Worm (Caenorhabditis elegans) whole organism, early embryonic: Measurements from ENCODE around the gene K02D10.3.

Experiments
- B0310.2 ChIP-seq: sonication (generic microtip); optimal IDR thresholded peaks from 2 replicates; lab custom pipeline; 2016; ENCODE audit warnings: mild to moderate bottlenecking, missing genetic modification characterization, missing compliant biosample characterization
- F13C5.2 ChIP-seq: sonication (generic microtip); optimal IDR thresholded peaks from 2 replicates; lab custom pipeline; 2017; ENCODE audit warnings: mild to moderate bottlenecking, missing genetic modification characterization, inconsistent platforms, missing compliant biosample characterization
- aly-1 ChIP-seq: sonication (generic microtip); optimal IDR thresholded peaks from 2 replicates; lab custom pipeline; 2016; ENCODE audit warnings: missing genetic modification characterization, missing compliant biosample characterization
- ama-1 ChIP-seq: fragments of 150-350 bp; optimal IDR thresholded peaks from 2 replicates; lab custom pipeline; 2014
- ceh-13 ChIP-seq: fragments of 200-800 bp; sonication (Bioruptor generic); optimal IDR thresholded peaks from 2 replicates; lab custom pipeline; 2018; ENCODE audit warnings: mild to moderate bottlenecking, missing genetic modification characterization, missing compliant biosample characterization
- ceh-36 ChIP-seq: sonication (generic microtip); optimal IDR thresholded peaks from 2 replicates; lab custom pipeline; 2016; ENCODE audit warnings: missing genetic modification characterization, inconsistent platforms, missing compliant biosample characterization
- ets-7 ChIP-seq: sonication (generic microtip); optimal IDR thresholded peaks from 2 replicates; lab custom pipeline; 2016; ENCODE audit warnings: missing genotype, missing genetic modification characterization, missing compliant biosample characterization
- flt-1 ChIP-seq: fragments of 200-800 bp; sonication (Bioruptor generic); IDR thresholded peaks from 2 replicates; pipeline ENCODE4 v1.3.6; 2022; ENCODE audit warnings: missing genetic modification characterization, missing compliant biosample characterization
- hmbx-1 ChIP-seq: sonication (generic microtip); optimal IDR thresholded peaks from 2 replicates; lab custom pipeline; 2016; ENCODE audit warnings: mild to moderate bottlenecking, missing genetic modification characterization, missing compliant biosample characterization
- hmg-4 ChIP-seq: fragments of 200-800 bp; sonication (Bioruptor generic); optimal IDR thresholded peaks from 2 replicates; lab custom pipeline; 2018; ENCODE audit warnings: mild to moderate bottlenecking, missing genetic modification characterization, missing compliant biosample characterization
- hnd-1 ChIP-seq: sonication (generic microtip); optimal IDR thresholded peaks from 2 replicates; lab custom pipeline; 2016; ENCODE audit warnings: missing genetic modification characterization, missing compliant biosample characterization
- pes-1 ChIP-seq: fragments of 200-800 bp; sonication (Bioruptor generic); IDR thresholded peaks from 2 replicates; pipeline ENCODE4 v1.3.6; 2022; ENCODE audit warnings: missing genetic modification reagents, missing genetic modification characterization, missing compliant biosample characterization
- scrt-1 ChIP-seq: fragments of 200-800 bp; sonication (Bioruptor generic); IDR thresholded peaks from 2 replicates; pipeline ENCODE4 v1.3.6; 2022; ENCODE audit warnings: missing genetic modification characterization, missing compliant biosample characterization
- sea-1 ChIP-seq: fragments of 200-800 bp; sonication (Bioruptor generic); conservative IDR thresholded peaks from 2 replicates; pipeline ENCODE4 v1.3.6; 2022; ENCODE audit warnings: missing genetic modification characterization, missing compliant biosample characterization
- tbx-11 ChIP-seq: fragments of 200-800 bp; sonication (Bioruptor generic); IDR thresholded peaks from 2 replicates; pipeline ENCODE4 v1.3.6; 2022; ENCODE audit warnings: missing genetic modification characterization, missing compliant biosample characterization
- tbx-37 ChIP-seq: fragments of 200-800 bp; sonication (Bioruptor generic); conservative IDR thresholded peaks from 2 replicates; pipeline ENCODE4 v1.3.6; 2022; ENCODE audit warnings: missing genetic modification reagents, missing genetic modification characterization, missing compliant biosample characterization
- tra-4 ChIP-seq: sonication (generic microtip); optimal IDR thresholded peaks from 2 replicates; lab custom pipeline; 2017; ENCODE audit warnings: missing genetic modification characterization, missing compliant biosample characterization

Gene K02D10.3

DNA sequence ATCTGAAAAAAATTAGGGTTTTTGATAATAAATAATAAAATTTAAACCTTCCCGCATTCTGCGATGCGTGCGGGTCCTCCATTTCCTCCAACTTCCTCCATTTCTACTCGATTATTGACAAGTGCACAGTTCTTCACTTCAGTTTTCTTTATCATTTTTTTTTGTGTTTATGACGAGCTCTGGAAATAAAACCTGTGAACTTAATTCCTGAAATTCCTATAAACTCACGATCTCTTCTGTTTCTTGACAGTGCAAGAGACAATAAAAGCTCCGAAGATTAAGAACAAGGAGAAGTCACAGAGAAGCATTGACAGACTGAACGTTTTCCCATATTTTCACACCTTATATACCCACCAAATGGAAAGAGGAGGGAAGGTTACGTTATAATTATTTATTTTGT lies at the start of gene K02D10.3:
K02D10.3 (minus strand) TSS at position 101 of the 400 bp plus-strand sequence.
- no peak for TF ChIP-seq ceh-13 (GFP tag; lab: Kevin White, UChicago)

DNA sequence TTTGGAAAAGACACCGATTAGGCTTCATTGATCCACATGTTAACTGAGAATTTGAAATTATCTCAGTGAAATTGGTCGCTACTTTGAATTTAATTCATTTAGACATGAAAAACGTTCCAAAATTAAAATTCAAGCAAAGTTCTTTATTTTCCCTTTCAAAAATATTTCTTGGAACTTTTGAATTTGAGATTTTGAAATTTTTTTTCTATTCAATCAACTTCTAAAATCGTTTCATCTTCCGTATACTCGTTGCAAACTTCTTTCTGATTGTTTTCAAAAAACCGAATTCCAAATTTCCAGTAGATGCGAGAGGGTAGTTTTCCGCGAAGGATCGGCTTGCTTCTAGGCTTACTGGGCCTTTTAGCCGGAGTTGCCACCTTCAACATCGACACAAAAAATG lies 46.8 kb upstream of the K02D10.3 start, which contains the start of gene pat-2:
pat-2 (plus strand) TSS at position 301 of the 400 bp plus-strand sequence.
- no peak for TF ChIP-seq tbx-11 (GFP tag; lab: Robert Waterston, UW)
- TF ChIP-seq flt-1 (GFP tag; lab: Robert Waterston, UW): no peak
- no peak for TF ChIP-seq hmg-4 (GFP tag; lab: Kevin White, UChicago)
- no peak for TF ChIP-seq tbx-37 (GFP tag; lab: Robert Waterston, UW)
- no peak for TF ChIP-seq scrt-1 (GFP tag; lab: Robert Waterston, UW)
- TF ChIP-seq ceh-13 (GFP tag; lab: Kevin White, UChicago): no peak
- TF ChIP-seq hmbx-1 (tag; lab: Kevin White, UChicago): no peak
- no peak for TF ChIP-seq pes-1 (GFP tag; lab: Robert Waterston, UW)

DNA sequence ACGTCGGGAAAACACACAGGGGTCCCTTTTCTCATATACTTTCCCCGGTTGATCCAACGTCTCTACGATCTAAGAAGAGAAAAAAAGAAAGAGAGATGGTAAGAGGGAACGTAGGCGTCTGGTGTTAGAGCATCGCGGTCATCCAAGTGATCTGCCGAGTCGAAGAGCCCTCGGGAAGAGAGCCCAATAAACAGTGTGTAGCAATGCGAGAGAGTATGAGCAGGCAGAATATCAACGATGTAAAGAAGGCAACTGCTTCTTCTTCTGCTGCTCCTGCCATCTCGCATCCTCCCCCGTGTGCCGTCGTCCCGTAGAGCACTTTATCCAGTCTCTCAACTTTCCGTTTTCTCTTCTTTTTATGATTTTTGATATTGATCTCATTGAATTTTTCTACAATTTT lies 43.9 kb upstream of the K02D10.3 start:
- TF ChIP-seq ceh-36: no peak

DNA sequence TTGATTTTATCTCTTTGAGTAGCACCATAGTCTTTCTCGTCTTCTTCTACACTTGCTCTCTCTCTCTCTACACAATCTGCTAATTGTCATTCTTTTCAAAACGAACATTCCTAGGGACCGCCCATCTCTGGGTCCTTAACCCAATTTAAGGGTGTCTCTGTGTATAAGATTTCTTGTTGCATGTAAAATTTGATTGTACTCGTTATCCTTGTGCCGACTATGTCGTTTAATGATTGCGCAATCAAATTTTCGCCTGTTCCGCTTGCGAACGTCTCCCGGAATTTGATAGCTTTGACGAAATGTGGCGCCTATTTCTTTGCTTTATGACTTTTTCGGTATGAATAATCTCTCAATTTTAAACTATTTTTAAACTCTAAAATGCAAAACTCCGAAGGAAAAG lies 39.4 kb upstream of the K02D10.3 start:
- TF ChIP-seq tbx-11 (GFP tag; lab: Robert Waterston, UW) (no peak), flt-1 (GFP tag; lab: Robert Waterston, UW) (no peak), tbx-37 (GFP tag; lab: Robert Waterston, UW) (no peak), aly-1 (tag; lab: Kevin White, UChicago) (no peak), ceh-36 (no peak), tra-4 (tag; lab: Kevin White, UChicago) (no peak), ceh-13 (GFP tag; lab: Kevin White, UChicago) (no peak), F13C5.2 (tag; lab: Kevin White, UChicago) (no peak), pes-1 (GFP tag; lab: Robert Waterston, UW) (no peak)

DNA sequence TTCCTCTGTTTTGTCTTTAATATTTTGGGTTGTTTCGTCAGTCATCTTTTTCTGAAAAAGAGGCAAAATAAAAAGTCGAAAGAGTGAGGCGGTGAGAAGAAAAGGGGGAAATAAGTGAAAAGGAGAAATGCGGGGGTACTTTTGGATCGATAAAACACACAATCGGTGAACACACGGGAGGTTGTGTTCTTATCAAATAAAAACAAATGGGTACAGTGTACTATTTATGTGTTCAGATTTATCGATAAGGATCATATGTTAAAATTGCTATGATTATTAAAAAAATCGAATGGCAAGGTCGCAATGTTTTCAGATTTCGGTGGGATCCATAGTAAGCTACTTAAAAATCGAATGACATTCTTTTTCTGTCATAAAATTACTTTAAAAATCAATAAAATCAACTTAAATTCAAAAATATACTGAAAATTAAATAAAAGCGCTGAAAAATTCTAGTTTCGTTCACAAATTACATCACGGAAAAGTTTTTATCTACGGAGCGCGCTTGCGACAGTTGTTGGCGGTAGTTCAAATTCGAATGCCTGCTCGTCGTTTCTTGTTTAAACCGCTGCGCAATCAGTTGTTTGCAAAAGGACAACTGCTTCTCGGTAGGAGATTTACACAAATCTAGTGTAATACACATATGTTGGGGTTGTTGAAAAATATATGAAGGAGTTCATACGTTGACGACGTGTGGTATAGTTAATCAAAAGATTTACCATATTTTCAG lies 37.7 kb upstream of the K02D10.3 start, which contains the start of gene prx-19:
prx-19 (minus strand) TSS at position 51 of the 727 bp plus-strand sequence.
- no peak for TF ChIP-seq tra-4 (tag; lab: Kevin White, UChicago)
- TF ChIP-seq pes-1 (GFP tag; lab: Robert Waterston, UW): no peak
- TF ChIP-seq sea-1 (GFP tag; lab: Robert Waterston, UW): no peak

DNA sequence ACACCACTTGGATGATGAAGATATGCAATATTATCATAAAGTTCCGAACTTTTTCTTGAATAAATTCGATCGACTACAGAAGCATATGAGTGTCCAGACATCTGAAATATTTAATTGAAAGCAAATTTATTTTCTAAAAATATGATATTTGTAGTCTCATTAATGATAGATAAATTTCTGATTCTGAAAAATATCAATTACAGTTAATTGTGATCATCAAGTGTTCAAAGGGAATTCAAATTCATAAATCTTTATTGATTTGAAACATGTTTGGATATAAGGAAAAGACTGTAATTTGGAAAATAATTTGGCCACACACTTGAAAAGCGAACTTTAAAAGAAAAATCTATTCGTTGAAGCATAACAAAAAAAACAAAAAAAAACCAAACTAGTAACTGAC lies 35.5 kb upstream of the K02D10.3 start, which contains the start of gene F54F2.7:
F54F2.7 (minus strand) TSS at position 101 of the 400 bp plus-strand sequence.
- TF ChIP-seq aly-1 (tag; lab: Kevin White, UChicago) (no peak), hmg-4 (GFP tag; lab: Kevin White, UChicago) (no peak), tbx-11 (GFP tag; lab: Robert Waterston, UW) (no peak), hmbx-1 (tag; lab: Kevin White, UChicago) (no peak), B0310.2 (tag; lab: Kevin White, UChicago) (no peak), ama-1 (lab: Kevin White, UChicago) (no peak), ceh-13 (GFP tag; lab: Kevin White, UChicago) (no peak), ceh-36 (no peak), F13C5.2 (tag; lab: Kevin White, UChicago) (no peak), tbx-37 (GFP tag; lab: Robert Waterston, UW) (no peak), scrt-1 (GFP tag; lab: Robert Waterston, UW) (no peak), flt-1 (GFP tag; lab: Robert Waterston, UW) (no peak), pes-1 (GFP tag; lab: Robert Waterston, UW) (no peak), tra-4 (tag; lab: Kevin White, UChicago) (no peak), sea-1 (GFP tag; lab: Robert Waterston, UW) (no peak), ets-7 (tag; lab: Kevin White, UChicago) (no peak), hnd-1 (tag; lab: Kevin White, UChicago) (no peak)

DNA sequence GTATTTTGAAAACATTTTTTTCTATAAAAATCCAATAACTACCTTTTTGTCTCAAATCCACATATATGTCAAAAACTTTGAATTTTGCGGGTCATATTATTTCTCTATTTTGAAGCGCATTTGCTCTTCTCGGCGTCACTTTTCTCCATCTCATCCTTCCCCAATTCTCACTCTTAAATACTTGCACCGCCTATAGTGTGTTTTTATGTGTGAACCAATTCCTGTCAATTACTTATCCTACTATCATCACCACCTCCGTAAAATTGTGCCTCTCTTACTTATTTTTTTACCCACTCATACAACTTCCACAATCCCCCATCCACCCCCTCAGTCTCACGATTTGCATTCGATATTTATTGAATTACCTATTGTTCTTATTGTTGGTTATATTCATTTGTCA lies 34.1 kb upstream of the K02D10.3 start:
- no peak for TF ChIP-seq ceh-36
- TF ChIP-seq hmbx-1 (tag; lab: Kevin White, UChicago): no peak
- no peak for TF ChIP-seq ama-1 (lab: Kevin White, UChicago)
- no peak for TF ChIP-seq hmg-4 (GFP tag; lab: Kevin White, UChicago)
- TF ChIP-seq ceh-13 (GFP tag; lab: Kevin White, UChicago): no peak
- TF ChIP-seq B0310.2 (tag; lab: Kevin White, UChicago): no peak
- TF ChIP-seq F13C5.2 (tag; lab: Kevin White, UChicago): no peak
- no peak for TF ChIP-seq tra-4 (tag; lab: Kevin White, UChicago)
- TF ChIP-seq flt-1 (GFP tag; lab: Robert Waterston, UW): no peak
- no peak for TF ChIP-seq scrt-1 (GFP tag; lab: Robert Waterston, UW)
- no peak for TF ChIP-seq sea-1 (GFP tag; lab: Robert Waterston, UW)
- TF ChIP-seq hnd-1 (tag; lab: Kevin White, UChicago): no peak
- no peak for TF ChIP-seq tbx-11 (GFP tag; lab: Robert Waterston, UW)
- TF ChIP-seq ets-7 (tag; lab: Kevin White, UChicago): no peak
- TF ChIP-seq aly-1 (tag; lab: Kevin White, UChicago): no peak
- no peak for TF ChIP-seq pes-1 (GFP tag; lab: Robert Waterston, UW)
- TF ChIP-seq tbx-37 (GFP tag; lab: Robert Waterston, UW): no peak
